Fruit fly (Drosophila melanogaster): Measurements from ENCODE around the gene Neos.

Neos gene

DNA sequence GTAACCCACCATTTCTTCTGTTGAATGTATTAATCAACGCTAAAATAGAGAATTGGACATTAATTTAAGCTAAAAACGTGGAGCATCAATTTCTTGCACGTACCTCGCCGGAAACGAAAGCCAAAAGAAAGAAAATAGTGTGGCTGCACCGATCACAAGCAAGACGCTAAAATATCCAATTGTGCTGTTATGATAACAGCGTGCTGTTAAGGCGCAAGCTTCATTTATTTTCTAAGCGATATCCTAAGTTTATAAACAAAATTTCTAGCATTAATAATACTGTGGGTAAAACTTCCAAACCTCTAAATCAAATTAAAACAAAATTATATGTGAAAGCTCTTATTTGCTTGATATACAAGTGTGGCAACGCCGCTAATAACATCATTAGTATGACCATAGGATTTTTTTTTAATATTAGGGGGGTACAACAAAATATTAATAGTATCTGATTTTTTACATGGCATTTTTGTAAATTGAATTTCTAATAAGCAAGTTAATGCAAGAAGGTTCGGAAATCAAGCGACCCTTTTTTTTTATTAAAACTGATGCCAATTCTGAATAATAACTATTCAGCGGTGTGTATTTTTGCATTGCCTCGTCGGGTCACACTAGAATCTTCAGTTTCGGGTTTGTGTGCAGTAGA is at the start of gene Neos, which contains the start of gene RpL18 (continued):
- TF ChIP-seq Chrac-16 (GFP tag; optimal IDR thresholded peaks at IDR 0.05), result peak; percentile 69
- TF ChIP-seq CG13123 (GFP tag; optimal IDR thresholded peaks at IDR 0.05), result peak; percentile 1
- no peak for TF ChIP-seq CG16779 (GFP tag; IDR thresholded peaks at IDR 0.05)
- TF ChIP-seq CG30431 (GFP tag; optimal IDR thresholded peaks at IDR 0.05), result peak; percentile 1
- no peak for TF ChIP-seq CG8944 (GFP tag; optimal IDR thresholded peaks at IDR 0.05)
- TF ChIP-seq cas (GFP tag; IDR thresholded peaks at IDR 0.05), result 0 out of 2 replicates have a peak, but pooled peaks have one; percentile 16
- TF ChIP-seq sc (optimal IDR thresholded peaks at IDR 0.05), result no peak
- TF ChIP-seq sc (GFP tag; optimal IDR thresholded peaks at IDR 0.05), result peak; percentile 54
- TF ChIP-seq NFAT (GFP tag; IDR thresholded peaks at IDR 0.05), result peak; percentile 43; the same call in 1 of the 2 replicates
- peak; percentile 84 for TF ChIP-seq schlank (tag; optimal IDR thresholded peaks at IDR 0.05)
- TF ChIP-seq vvl (GFP tag; IDR thresholded peaks at IDR 0.05), result peak; percentile 69
- TF ChIP-seq gro (GFP tag; optimal IDR thresholded peaks at IDR 0.05), result peak; percentile 82
- no peak; the same call in none of the 2 replicates for TF ChIP-seq Bgb (GFP tag; IDR thresholded peaks at IDR 0.05; ENCODE audit: partially characterized antibody)
- peak; percentile 64 for TF ChIP-seq HLH54F (GFP tag; optimal IDR thresholded peaks at IDR 0.05)
- TF ChIP-seq CG10147 (GFP tag; optimal IDR thresholded peaks at IDR 0.05), result peak; percentile 50
- TF ChIP-seq cg (GFP tag; optimal IDR thresholded peaks at IDR 0.05), result no peak
- TF ChIP-seq Nf-YA (GFP tag; IDR thresholded peaks at IDR 0.05), result no peak; the same call in 1 of the 2 replicates
- TF ChIP-seq CG2889 (GFP tag; IDR thresholded peaks at IDR 0.05), result 0 out of 3 replicates have a peak, but pooled peaks have one; percentile 53
- TF ChIP-seq CG3726 (GFP tag; IDR thresholded peaks at IDR 0.05), result no peak
- TF ChIP-seq lmd (GFP tag; IDR thresholded peaks at IDR 0.05), result peak; percentile 34; the same call in 1 of the 2 replicates
- peak; percentile 74 for TF ChIP-seq mirr (GFP tag; optimal IDR thresholded peaks at IDR 0.05)
- TF ChIP-seq CG6689 (GFP tag; IDR thresholded peaks at IDR 0.05), result 0 out of 2 replicates have a peak, but pooled peaks have one; percentile 40
- peak; percentile 62; the same call in 1 of the 3 replicates for TF ChIP-seq sr (GFP tag; IDR thresholded peaks at IDR 0.05)
- peak; percentile 49 for TF ChIP-seq CG3995 (GFP tag; optimal IDR thresholded peaks at IDR 0.05)
- TF ChIP-seq Hey (tag; optimal IDR thresholded peaks at IDR 0.05), result peak; percentile 63
- peak; percentile 11 for TF ChIP-seq CG12942 (GFP tag; optimal IDR thresholded peaks at IDR 0.05)
- TF ChIP-seq CG13296 (GFP tag; optimal IDR thresholded peaks at IDR 0.05), result peak; percentile 91
- TF ChIP-seq CG8478 (optimal IDR thresholded peaks at IDR 0.05), result no peak
- peak; percentile 46 for TF ChIP-seq lbe (GFP tag; optimal IDR thresholded peaks at IDR 0.05)
- no peak for TF ChIP-seq yki (optimal IDR thresholded peaks at IDR 0.05)
- TF ChIP-seq CG34224 (GFP tag; IDR thresholded peaks at IDR 0.05; ENCODE audit: partially characterized antibody), result no peak
- peak; percentile 66 for TF ChIP-seq Mad (GFP tag; optimal IDR thresholded peaks at IDR 0.05)
- peak; percentile 14 for TF ChIP-seq Elba2 (GFP tag; optimal IDR thresholded peaks at IDR 0.05)
- peak; percentile 68 for TF ChIP-seq sens-2 (GFP tag; IDR thresholded peaks at IDR 0.05)
- TF ChIP-seq CG17361 (GFP tag; IDR thresholded peaks at IDR 0.05), result peak; percentile 79; the same call in 2 of the 3 replicates
- TF ChIP-seq salm (tag; optimal IDR thresholded peaks at IDR 0.05), result peak; percentile 62
- TF ChIP-seq lov (optimal IDR thresholded peaks at IDR 0.05), result no peak
- TF ChIP-seq lov (GFP tag; IDR thresholded peaks at IDR 0.05), result peak; percentile 79; the same call in 2 of the 3 replicates
- no peak for TF ChIP-seq Aef1 (GFP tag; IDR thresholded peaks at IDR 0.05)
- TF ChIP-seq disco-r (GFP tag; optimal IDR thresholded peaks at IDR 0.05), result peak; percentile 59
- no peak for TF ChIP-seq eve (GFP tag; optimal IDR thresholded peaks at IDR 0.05)
- peak; percentile 72 for TF ChIP-seq CG15011 (GFP tag; optimal IDR thresholded peaks at IDR 0.05)
- TF ChIP-seq ap (GFP tag; IDR thresholded peaks at IDR 0.05), result peak; percentile 44
- TF ChIP-seq ham (GFP tag; IDR thresholded peaks at IDR 0.05), result no peak
- peak; percentile 68 for TF ChIP-seq gsb-n (tag; optimal IDR thresholded peaks at IDR 0.05)
- peak; percentile 75 for TF ChIP-seq pfk (GFP tag; optimal IDR thresholded peaks at IDR 0.05)
- no peak for TF ChIP-seq CG17612 (GFP tag; IDR thresholded peaks at IDR 0.05)
- no peak for TF ChIP-seq oc (tag; optimal IDR thresholded peaks at IDR 0.05)
- TF ChIP-seq CG7928 (GFP tag; optimal IDR thresholded peaks at IDR 0.05), result peak; percentile 36
- no peak for TF ChIP-seq Scr (GFP tag; IDR thresholded peaks at IDR 0.05; ENCODE audit: partially characterized antibody)
- peak; percentile 79 for TF ChIP-seq CG2116 (GFP tag; optimal IDR thresholded peaks at IDR 0.05)
- TF ChIP-seq CG12071 (GFP tag; optimal IDR thresholded peaks at IDR 0.05), result peak; percentile 79

All from whole organism, embryonic.